Fruit fly (Drosophila melanogaster) Kc167 (cell line): ENCODE results near the gene CG16758.

Experiments used
- Myc ChIP-seq: fragments of >200 bp; optimal IDR thresholded peaks from 2 replicates; lab custom pipeline; 2017; ENCODE audit warnings: missing external identifiers
- Sin3A ChIP-seq: fragments of >200 bp; optimal IDR thresholded peaks from 2 replicates; lab custom pipeline; 2018; ENCODE audit warnings: missing external identifiers
- h ChIP-seq: fragments of >200 bp; optimal IDR thresholded peaks from 3 replicates; lab custom pipeline; 2018; ENCODE audit warnings: missing external identifiers
- insv ChIP-seq: fragments of >200 bp; optimal IDR thresholded peaks from 3 replicates; lab custom pipeline; 2018; ENCODE audit warnings: missing external identifiers
- psq ChIP-seq: fragments of >200 bp; optimal IDR thresholded peaks from 2 replicates; lab custom pipeline; 2017; ENCODE audit warnings: missing external identifiers
- ttk ChIP-seq: sonication (Bioruptor generic); optimal IDR thresholded peaks from 2 replicates; lab custom pipeline; 2017; ENCODE audit warnings: missing external identifiers

Gene CG16758

DNA sequence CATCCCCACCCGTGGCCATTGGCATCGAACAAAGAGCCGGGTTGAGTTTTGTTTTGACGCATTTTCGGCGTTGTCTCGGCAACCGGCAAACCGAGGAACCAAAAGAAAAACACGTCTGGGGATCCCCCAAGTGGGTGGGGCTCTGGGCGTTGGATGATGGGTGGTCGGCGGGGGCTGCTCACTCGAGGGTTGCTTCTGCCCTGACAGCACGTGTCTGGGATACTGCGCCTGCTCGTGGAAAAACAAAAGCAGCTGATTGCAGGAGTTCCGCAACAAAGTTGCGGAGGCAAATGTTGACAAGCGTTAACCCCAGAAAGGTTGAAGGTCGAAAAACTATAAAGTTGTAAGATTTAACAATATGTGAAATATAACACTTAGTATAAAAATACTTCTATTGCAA is 22.9 kb downstream of the CG16758 start:
- TF ChIP-seq h (lab: Kevin White, UChicago) (no peak), Sin3A (no peak), ttk (no peak), insv (lab: Kevin White, UChicago) (no peak), Myc (lab: Kevin White, UChicago) (no peak), psq (no peak)

- TF ChIP-seq Myc (lab: Kevin White, UChicago) (no peak), ttk (no peak), psq (no peak), h (lab: Kevin White, UChicago) (no peak), Sin3A (no peak), insv (lab: Kevin White, UChicago) (no peak)
Observed at dm6 chr3L:2479250-2479649, 24.2 kb downstream of the CG16758 start.

dm6 chr3L:2478349-2478959 is 25.0 kb downstream of the CG16758 start, which contains the start of gene Cyp4d20:
Cyp4d20 (minus strand) TSS chr3L:2478448.
- TF ChIP-seq Sin3A (no peak), insv (lab: Kevin White, UChicago) (no peak), h (lab: Kevin White, UChicago) (no peak), Myc (lab: Kevin White, UChicago) (no peak), ttk (no peak), psq (no peak)

DNA sequence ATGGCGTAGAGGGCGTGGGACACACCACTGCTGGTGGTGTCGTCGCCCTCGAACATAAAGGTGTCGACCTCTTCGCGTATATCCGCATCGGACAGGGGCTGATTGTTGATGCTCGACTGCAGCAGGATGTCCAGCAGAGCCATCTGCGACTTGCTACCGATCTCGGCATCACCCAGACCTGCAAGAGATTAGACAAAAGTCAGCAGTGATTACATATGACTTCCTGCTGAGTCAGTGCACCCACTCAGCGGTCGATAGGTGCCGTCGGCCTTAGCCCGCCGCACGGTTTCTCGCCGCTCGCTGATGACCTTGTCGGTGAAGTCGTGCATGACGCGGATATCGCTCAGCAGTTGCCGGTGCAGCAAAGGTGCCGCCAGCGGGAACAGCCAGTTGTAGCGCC is 26.5 kb downstream of the CG16758 start:
- no peak for TF ChIP-seq insv (lab: Kevin White, UChicago)
- TF ChIP-seq psq: no peak
- no peak for TF ChIP-seq Sin3A
- TF ChIP-seq Myc (lab: Kevin White, UChicago): no peak
- TF ChIP-seq ttk: no peak
- TF ChIP-seq h (lab: Kevin White, UChicago): no peak

DNA sequence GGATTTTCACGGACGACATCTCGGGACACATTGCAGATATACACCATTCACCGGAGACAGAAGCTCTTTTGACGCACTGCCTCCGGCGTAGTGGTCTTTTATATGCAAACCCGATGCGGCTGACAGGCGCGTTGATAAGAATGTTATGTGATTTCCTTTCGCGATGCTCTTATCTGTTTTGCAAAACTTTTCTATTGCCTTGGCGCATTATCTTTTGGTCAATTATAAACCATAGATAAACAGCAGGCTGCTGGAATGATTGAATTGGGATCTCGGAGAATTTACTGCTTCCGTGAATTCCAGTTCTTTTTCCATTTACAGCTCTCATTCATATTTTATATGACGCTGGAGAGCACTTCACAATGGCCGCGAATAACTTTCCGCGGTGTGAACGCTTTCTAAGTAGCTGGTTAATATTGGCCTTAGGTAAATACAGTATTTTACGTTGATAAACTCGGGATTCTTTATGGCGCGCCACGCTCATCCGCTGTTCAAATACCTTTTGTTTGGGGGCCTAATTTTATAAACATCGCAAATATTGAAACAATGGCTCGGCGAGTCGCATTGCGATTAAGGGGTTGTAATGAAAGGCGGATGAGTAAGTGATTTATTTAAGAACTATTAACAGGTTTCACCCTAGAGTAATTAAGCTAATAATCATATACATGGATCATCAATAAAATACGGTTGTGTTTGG is 27.7 kb downstream of the CG16758 start, which contains the start of gene CG16762:
TSS of gene CG16762 (minus strand) at position 51 of the 697 bp plus-strand sequence.
- TF ChIP-seq psq: no peak
- no peak for TF ChIP-seq Myc (lab: Kevin White, UChicago)
- no peak for TF ChIP-seq h (lab: Kevin White, UChicago)
- no peak for TF ChIP-seq ttk
- no peak for TF ChIP-seq Sin3A
- TF ChIP-seq insv (lab: Kevin White, UChicago): no peak

DNA sequence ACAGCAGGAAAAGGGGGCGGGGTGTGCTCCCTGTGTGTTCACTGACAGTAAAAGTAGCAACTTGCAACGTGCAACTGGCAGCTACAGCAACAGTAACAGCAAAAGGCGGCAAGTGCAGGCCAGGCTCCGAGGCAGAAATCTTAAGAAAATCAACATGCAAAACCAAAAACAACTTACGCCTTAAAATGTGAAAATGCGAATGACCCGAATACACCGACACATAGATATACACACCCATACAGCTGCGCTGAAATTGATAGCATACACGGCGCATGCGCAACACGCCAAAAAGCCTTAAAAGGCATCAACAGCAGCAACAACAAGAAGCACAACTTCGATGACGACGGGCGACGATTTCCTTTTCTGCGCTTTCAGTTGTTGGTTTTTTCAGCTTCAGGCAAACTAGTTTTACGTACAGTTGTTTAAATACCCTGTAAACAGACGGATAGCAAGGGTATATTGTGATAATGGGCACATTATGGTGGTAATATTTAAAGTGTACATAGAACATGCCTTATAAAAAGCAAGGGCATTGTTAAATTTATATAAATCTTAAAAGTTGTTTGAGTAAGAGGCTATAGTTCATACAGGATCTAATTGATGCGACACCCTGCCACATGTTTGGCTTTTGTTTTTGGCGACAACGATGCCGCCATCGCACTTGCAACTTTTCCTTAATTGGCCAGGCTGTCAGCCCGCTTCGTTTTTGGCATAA is 30.9 kb downstream of the CG16758 start:
- TF ChIP-seq Myc (lab: Kevin White, UChicago) (no peak), insv (lab: Kevin White, UChicago) (no peak), psq (no peak), Sin3A (no peak), ttk (no peak), h (lab: Kevin White, UChicago) (no peak)

dm6 chr3L:2470735-2471395 is 32.5 kb downstream of the CG16758 start:
- TF ChIP-seq Sin3A (no peak), insv (lab: Kevin White, UChicago) (no peak), Myc (lab: Kevin White, UChicago) (no peak), psq (no peak), h (lab: Kevin White, UChicago) (no peak), ttk (no peak)

- TF ChIP-seq insv (lab: Kevin White, UChicago) (no peak), Sin3A (no peak), Myc (lab: Kevin White, UChicago) (no peak)
Observed at dm6 chr3L:2469660-2470059, 33.7 kb downstream of the CG16758 start.

DNA sequence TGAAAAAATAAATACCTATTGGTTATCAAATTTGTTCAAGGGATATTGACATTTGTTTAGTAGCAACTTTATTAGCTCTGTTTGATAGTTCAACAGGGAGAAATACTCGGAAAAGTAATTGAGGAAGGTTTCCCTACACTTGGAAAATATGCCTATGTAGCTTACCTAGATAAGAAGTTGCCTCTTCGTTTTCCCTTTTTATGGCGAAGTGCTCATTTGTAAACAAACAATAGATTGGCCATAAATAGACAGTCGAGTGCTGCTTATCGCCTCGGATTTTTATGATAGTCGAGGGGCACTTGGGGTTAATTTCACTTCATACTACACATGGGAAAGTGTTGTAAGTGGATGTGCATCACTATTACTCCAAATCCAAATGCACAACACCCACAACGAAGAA is 34.9 kb downstream of the CG16758 start:
- TF ChIP-seq insv (lab: Kevin White, UChicago): no peak
- TF ChIP-seq h (lab: Kevin White, UChicago): no peak
- no peak for TF ChIP-seq ttk
- no peak for TF ChIP-seq Sin3A
- TF ChIP-seq Myc (lab: Kevin White, UChicago): no peak

- TF ChIP-seq insv (lab: Kevin White, UChicago): no peak
- TF ChIP-seq Myc (lab: Kevin White, UChicago): no peak
- TF ChIP-seq ttk: no peak
- TF ChIP-seq psq: no peak
- TF ChIP-seq Sin3A: no peak
- TF ChIP-seq h (lab: Kevin White, UChicago): no peak
Observed at dm6 chr3L:2467424-2467838, 36.0 kb downstream of the CG16758 start.

DNA sequence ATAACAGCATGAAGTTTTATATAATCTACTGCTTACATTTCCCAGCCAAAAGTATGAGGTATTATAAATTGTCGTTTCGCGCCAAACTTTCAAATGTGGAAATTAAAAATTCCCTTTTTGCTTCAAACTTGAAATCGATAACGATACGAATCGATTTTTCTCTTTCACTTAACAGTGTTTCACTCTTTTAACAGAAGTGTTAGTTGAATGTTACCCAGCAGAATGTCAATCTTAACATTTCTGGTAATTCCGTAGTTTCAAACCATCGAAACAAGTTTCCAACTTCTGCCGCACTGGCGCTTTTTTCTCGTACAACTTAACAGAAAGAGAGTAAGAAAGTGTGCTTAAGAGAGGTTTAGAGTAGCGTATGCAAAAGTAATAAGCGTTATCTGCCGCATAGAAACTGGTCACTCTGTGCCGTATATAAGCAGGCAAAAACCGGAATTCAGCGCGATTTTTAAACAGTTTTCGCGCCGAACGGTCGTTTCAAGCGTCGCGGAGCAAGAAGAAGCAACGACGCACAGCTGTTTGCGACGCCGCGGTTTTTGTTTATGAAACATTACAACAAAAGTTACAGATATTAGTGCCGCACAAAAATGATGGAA is 36.9 kb downstream of the CG16758 start:
- TF ChIP-seq Sin3A (no peak), ttk (no peak), insv (lab: Kevin White, UChicago) (no peak), h (lab: Kevin White, UChicago) (no peak), psq (no peak), Myc (lab: Kevin White, UChicago) (no peak)

DNA sequence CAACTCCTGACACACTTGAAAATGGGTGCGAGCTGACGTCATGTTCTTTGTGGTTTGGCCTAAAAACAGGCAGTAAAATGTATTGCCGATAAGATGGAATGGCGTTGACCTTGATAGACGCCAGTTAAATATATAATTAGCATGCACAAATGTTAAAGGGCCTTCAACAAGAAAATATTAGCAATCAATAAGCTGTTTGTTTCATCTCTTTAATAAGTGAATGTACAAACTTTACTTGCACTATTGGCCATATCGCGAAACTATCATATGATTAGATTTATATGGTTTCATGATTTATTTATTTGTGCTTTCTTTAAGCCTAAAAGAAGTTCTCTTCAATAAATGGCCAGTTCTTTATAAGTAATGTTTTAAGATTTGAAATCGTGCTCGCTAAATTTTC is 41.4 kb downstream of the CG16758 start:
- TF ChIP-seq Myc (lab: Kevin White, UChicago) (no peak), Sin3A (no peak), h (lab: Kevin White, UChicago) (no peak), insv (lab: Kevin White, UChicago) (no peak), ttk (no peak), psq (no peak)
